Worm (Caenorhabditis elegans) whole organism, L3 larva: ENCODE data around the gene F46F5.15.

Experiments
- R02D3.7 ChIP-seq: fragments of 150-350 bp; optimal IDR thresholded peaks from 2 replicates; lab custom pipeline; 2014; ENCODE audit warnings: missing biosample characterization, missing genetic modification characterization
- ZK546.5 ChIP-seq: sonication (generic microtip); optimal IDR thresholded peaks from 2 replicates; lab custom pipeline; 2017; ENCODE audit warnings: missing biosample characterization, missing genetic modification characterization
- aly-2 ChIP-seq: fragments of 150-350 bp; optimal IDR thresholded peaks from 2 replicates; lab custom pipeline; 2014; ENCODE audit warnings: missing biosample characterization, missing genetic modification characterization
- ama-1 ChIP-seq: fragments of 150-350 bp; optimal IDR thresholded peaks from 2 replicates; lab custom pipeline; 2018
- ceh-16 ChIP-seq: sonication (generic microtip); optimal IDR thresholded peaks from 2 replicates; lab custom pipeline; 2017; ENCODE audit warnings: missing biosample characterization, missing genetic modification characterization
- ceh-28 ChIP-seq: fragments of 150-350 bp; optimal IDR thresholded peaks from 2 replicates; lab custom pipeline; 2014; ENCODE audit warnings: missing biosample characterization, missing genetic modification reagents, missing genetic modification characterization
- ceh-82 ChIP-seq: fragments of 150-350 bp; optimal IDR thresholded peaks from 2 replicates; lab custom pipeline; 2014; ENCODE audit warnings: missing biosample characterization, missing genetic modification characterization
- ceh-9 ChIP-seq: sonication (generic microtip); optimal IDR thresholded peaks from 2 replicates; lab custom pipeline; 2018; ENCODE audit warnings: missing biosample characterization, missing genetic modification characterization
- daf-12 ChIP-seq: fragments of 150-350 bp; optimal IDR thresholded peaks from 2 replicates; lab custom pipeline; 2014; ENCODE audit warnings: missing biosample characterization, missing genetic modification reagents, missing genetic modification characterization
- egl-27 ChIP-seq: sonication (generic microtip); optimal IDR thresholded peaks from 4 replicates; lab custom pipeline; 2017; ENCODE audit warnings: missing biosample characterization, missing genetic modification reagents, missing genetic modification characterization
- elt-2 ChIP-seq: sonication (generic microtip); optimal IDR thresholded peaks from 2 replicates; lab custom pipeline; 2016; ENCODE audit warnings: missing genetic modification reagents, mild to moderate bottlenecking, missing genetic modification characterization, missing compliant biosample characterization
- elt-3 ChIP-seq, 3 experiments: fragments of 150-350 bp in 1 of 3; sonication (generic microtip) in 2 of 3; optimal IDR thresholded peaks; 2 replicates in 2 of 3; 4 replicates in 1 of 3; lab custom pipeline; 2014 to 2017; ENCODE audit warnings: missing biosample characterization in 3 of 3, missing genetic modification characterization in 3 of 3
- eor-1 ChIP-seq, 2 experiments: fragments of 150-350 bp; optimal IDR thresholded peaks; 2 replicates each; lab custom pipeline; 2014 to 2018; ENCODE audit warnings: missing biosample characterization in 2 of 2, missing genetic modification characterization in 2 of 2
- fkh-2 ChIP-seq: fragments of 150-350 bp; optimal IDR thresholded peaks from 2 replicates; lab custom pipeline; 2014; ENCODE audit warnings: missing biosample characterization, missing genetic modification reagents, missing genetic modification characterization
- fos-1 ChIP-seq: fragments of 150-350 bp; optimal IDR thresholded peaks from 2 replicates; lab custom pipeline; 2014; ENCODE audit warnings: missing biosample characterization, missing genetic modification characterization
- hmg-11 ChIP-seq: sonication (generic microtip); optimal IDR thresholded peaks from 2 replicates; lab custom pipeline; 2016; ENCODE audit warnings: missing genetic modification characterization, missing compliant biosample characterization
- jun-1 ChIP-seq: fragments of 150-350 bp; optimal IDR thresholded peaks from 2 replicates; lab custom pipeline; 2014; ENCODE audit warnings: missing biosample characterization, missing genetic modification reagents, missing genetic modification characterization
- lsy-12 ChIP-seq: sonication (generic microtip); optimal IDR thresholded peaks from 2 replicates; lab custom pipeline; 2016; ENCODE audit warnings: mild to moderate bottlenecking, missing genetic modification characterization, missing compliant biosample characterization
- mdl-1 ChIP-seq: fragments of 150-350 bp; optimal IDR thresholded peaks from 2 replicates; lab custom pipeline; 2014; ENCODE audit warnings: missing biosample characterization, missing genetic modification characterization
- mml-1 ChIP-seq: fragments of 150-350 bp; sonication (generic microtip); optimal IDR thresholded peaks from 3 replicates; lab custom pipeline; 2014; ENCODE audit warnings: missing biosample characterization, missing genetic modification characterization
- nfya-1 ChIP-seq: sonication (generic microtip); optimal IDR thresholded peaks from 2 replicates; lab custom pipeline; 2017; ENCODE audit warnings: missing genetic modification characterization, mild to moderate bottlenecking, missing compliant biosample characterization, antibody characterized with exemption, moderate library complexity; ENCODE audit not compliant: insufficient read depth
- nhr-12 ChIP-seq: fragments of 150-350 bp; optimal IDR thresholded peaks from 2 replicates; lab custom pipeline; 2014; ENCODE audit warnings: missing biosample characterization, missing genetic modification characterization
- nhr-237 ChIP-seq: fragments of 150-350 bp; optimal IDR thresholded peaks from 2 replicates; lab custom pipeline; 2014; ENCODE audit warnings: missing biosample characterization, missing genetic modification characterization
- nhr-28 ChIP-seq: fragments of 150-350 bp; optimal IDR thresholded peaks from 2 replicates; lab custom pipeline; 2014; ENCODE audit warnings: missing biosample characterization, missing genetic modification characterization
- nhr-43 ChIP-seq: sonication (generic microtip); optimal IDR thresholded peaks from 2 replicates; lab custom pipeline; 2016; ENCODE audit warnings: mild to moderate bottlenecking, missing genetic modification characterization, missing compliant biosample characterization; ENCODE audit not compliant: poor library complexity, severe bottlenecking
- nhr-67 ChIP-seq: fragments of 150-350 bp; optimal IDR thresholded peaks from 2 replicates; lab custom pipeline; 2014; ENCODE audit warnings: missing biosample characterization, missing genetic modification characterization
- nhr-76 ChIP-seq: fragments of 150-350 bp; sonication (generic microtip); optimal IDR thresholded peaks from 5 replicates; lab custom pipeline; 2014; ENCODE audit warnings: missing biosample characterization, missing genetic modification characterization
- pha-4 ChIP-seq: fragments of 150-350 bp; optimal IDR thresholded peaks from 2 replicates; lab custom pipeline; 2014; ENCODE audit warnings: missing biosample characterization, missing genetic modification reagents, missing genetic modification characterization
- pqm-1 ChIP-seq: fragments of 150-350 bp; optimal IDR thresholded peaks from 2 replicates; lab custom pipeline; 2017; ENCODE audit warnings: missing biosample characterization, missing genetic modification characterization, inconsistent platforms
- sea-2 ChIP-seq: fragments of 150-350 bp; sonication (generic microtip); optimal IDR thresholded peaks from 4 replicates; lab custom pipeline; 2014; ENCODE audit warnings: missing biosample characterization, missing genetic modification reagents, missing genetic modification characterization
- skn-1 ChIP-seq: fragments of 150-350 bp; optimal IDR thresholded peaks from 2 replicates; lab custom pipeline; 2014; ENCODE audit warnings: missing biosample characterization, missing genetic modification characterization
- snpc-4 ChIP-seq: fragments of 150-350 bp; optimal IDR thresholded peaks from 2 replicates; lab custom pipeline; 2014; ENCODE audit warnings: missing biosample characterization, missing genetic modification characterization
- unc-39 ChIP-seq: sonication (generic microtip); optimal IDR thresholded peaks from 4 replicates; lab custom pipeline; 2017; ENCODE audit warnings: missing biosample characterization, missing genetic modification characterization
- unc-62 ChIP-seq: fragments of 150-350 bp; sonication (generic microtip); optimal IDR thresholded peaks from 4 replicates; lab custom pipeline; 2014; ENCODE audit warnings: missing biosample characterization, missing genetic modification reagents, missing genetic modification characterization
- zag-1 ChIP-seq: fragments of 150-350 bp; optimal IDR thresholded peaks from 2 replicates; lab custom pipeline; 2014; ENCODE audit warnings: missing biosample characterization, missing genetic modification characterization

F46F5.15 gene

ce11 chrII:782903-783302 is 5.3 kb upstream of the F46F5.15 start, which contains the start of gene Y39F10A.3:
TSS of gene Y39F10A.3 (minus strand) at chrII:783003.
- TF ChIP-seq unc-39 (tag; lab: Kevin White, UChicago) (no peak), R02D3.7 (no peak), mdl-1 (tag; lab: Kevin White, UChicago) (no peak), ceh-28 (tag; lab: Kevin White, UChicago) (no peak), ceh-82 (tag; lab: Kevin White, UChicago) (no peak), daf-12 (tag; lab: Kevin White, UChicago) (no peak), skn-1 (tag; lab: Kevin White, UChicago) (no peak), pha-4 (tag; lab: Kevin White, UChicago) (no peak), nhr-67 (tag; lab: Kevin White, UChicago) (no peak), lsy-12 (no peak), nhr-237 (no peak), ceh-16 (tag; lab: Kevin White, UChicago) (no peak), jun-1 (tag; lab: Kevin White, UChicago) (no peak)

ce11 chrII:783532-783931 is 4.7 kb upstream of the F46F5.15 start, which contains the start of gene Y39F10A.6:
TSS of gene Y39F10A.6 (minus strand) at chrII:783632.
- TF ChIP-seq nhr-43 (no peak), daf-12 (tag; lab: Kevin White, UChicago) (no peak), egl-27 (no peak), zag-1 (no peak), fkh-2 (tag; lab: Kevin White, UChicago) (no peak), elt-2 (tag; lab: Kevin White, UChicago) (no peak), jun-1 (tag; lab: Kevin White, UChicago) (no peak), lsy-12 (no peak), mdl-1 (tag; lab: Kevin White, UChicago) (no peak), nhr-12 (no peak), fos-1 (tag; lab: Kevin White, UChicago) (no peak), sea-2 (GFP tag; lab: Kevin White, UChicago) (no peak)

ce11 chrII:786938-787337 is 1.3 kb upstream of the F46F5.15 start, which contains the start of gene F46F5.16:
TSS of gene F46F5.16 (plus strand) at chrII:787238.
- TF ChIP-seq elt-2 (tag; lab: Kevin White, UChicago) (no peak), nhr-43 (no peak), pqm-1 (tag; lab: Kevin White, UChicago) (no peak), ceh-9 (tag; lab: Kevin White, UChicago) (no peak), nfya-1 (no peak), skn-1 (tag; lab: Kevin White, UChicago) (no peak), zag-1 (no peak), mdl-1 (tag; lab: Kevin White, UChicago) (no peak), nhr-76 (tag; lab: Kevin White, UChicago) (no peak), snpc-4 (no peak), aly-2 (tag; lab: Kevin White, UChicago) (no peak), mml-1 (no peak), eor-1 (tag; optimal IDR thresholded peaks at IDR 0.05; lab: Kevin White, UChicago) (no peak), R02D3.7 (no peak), unc-39 (tag; lab: Kevin White, UChicago) (no peak), unc-62 (GFP tag; lab: Kevin White, UChicago) (no peak), ceh-16 (tag; lab: Kevin White, UChicago) (no peak), nhr-28 (tag; lab: Kevin White, UChicago) (no peak)

ce11 chrII:791828-792227 is 3.6 kb downstream of the F46F5.15 start, which contains the start of gene F46F5.1:
TSS of gene F46F5.1 (minus strand) at chrII:791928.
- TF ChIP-seq nhr-67 (tag; lab: Kevin White, UChicago) (no peak), ama-1 (lab: Kevin White, UChicago) (no peak), nhr-237 (no peak), pqm-1 (tag; lab: Kevin White, UChicago) (no peak)

ce11 chrII:796916-797315 is 8.7 kb downstream of the F46F5.15 start:
- TF ChIP-seq hmg-11 (tag; lab: Kevin White, UChicago) (no peak), ZK546.5 (tag; lab: Kevin White, UChicago) (no peak), nfya-1 (no peak), ama-1 (lab: Kevin White, UChicago) (no peak), fos-1 (tag; lab: Kevin White, UChicago) (no peak), elt-3 (tag; optimal IDR thresholded peaks at IDR 0.05; lab: Kevin White, UChicago) (no peak), ceh-28 (tag; lab: Kevin White, UChicago) (no peak), jun-1 (tag; lab: Kevin White, UChicago) (no peak)
